Worm (Caenorhabditis elegans): ENCODE measurements around the gene K07H8.11.

- TF ChIP-seq flt-1 (GFP tag; IDR thresholded peaks at IDR 0.05) (no peak), B0310.2 (tag; optimal IDR thresholded peaks at IDR 0.05) (no peak), ama-1 (optimal IDR thresholded peaks at IDR 0.05) (no peak), tra-4 (tag; optimal IDR thresholded peaks at IDR 0.05) (no peak)
Measured at ce11 chrIV:8266024-8266949, 8.8 kb downstream of the K07H8.11 start.
